Fruit fly (Drosophila melanogaster) whole organism, embryonic: ENCODE results near the gene CG5758.

Source experiments
- CG10209 ChIP-seq: fragments of 200-800 bp; sonication (Bioruptor generic); optimal IDR thresholded peaks from 3 replicates; lab custom pipeline; 2017; ENCODE audit warnings: missing biosample characterization, mild to moderate bottlenecking, missing genetic modification characterization, missing genetic modification reagents
- CG10462 ChIP-seq: fragments of 200-800 bp; sonication (Bioruptor generic); optimal IDR thresholded peaks from 2 replicates; lab custom pipeline; 2016; ENCODE audit warnings: missing biosample characterization, missing genetic modification characterization
- CG1602 ChIP-seq: fragments of 200-800 bp; sonication (Bioruptor generic); optimal IDR thresholded peaks from 3 replicates; lab custom pipeline; 2016; ENCODE audit warnings: missing biosample characterization, missing genetic modification characterization
- CG31365 ChIP-seq: fragments of 200-800 bp; sonication (Bioruptor generic); optimal IDR thresholded peaks from 2 replicates; lab custom pipeline; 2018; ENCODE audit warnings: missing biosample characterization, mild to moderate bottlenecking, missing genetic modification characterization
- CG3838 ChIP-seq: fragments of 200-800 bp; sonication (Bioruptor generic); optimal IDR thresholded peaks from 3 replicates; lab custom pipeline; 2016; ENCODE audit warnings: missing biosample characterization, missing genetic modification characterization
- CG4730 ChIP-seq: fragments of 200-800 bp; sonication (Bioruptor generic); IDR thresholded peaks from 2 replicates; pipeline ENCODE4 v1.3.6; 2022; ENCODE audit warnings: missing biosample characterization, missing genetic modification characterization
- CG6765 ChIP-seq: fragments of 200-800 bp; sonication (Bioruptor generic); optimal IDR thresholded peaks from 3 replicates; lab custom pipeline; 2017; ENCODE audit warnings: missing biosample characterization, mild to moderate bottlenecking, missing genetic modification characterization
- CG7839 ChIP-seq: fragments of 200-800 bp; sonication (Bioruptor generic); optimal IDR thresholded peaks from 3 replicates; lab custom pipeline; 2018; ENCODE audit warnings: missing biosample characterization, mild to moderate bottlenecking, missing genetic modification characterization, moderate library complexity
- CG7963 ChIP-seq: fragments of 200-800 bp; sonication (Bioruptor generic); IDR thresholded peaks from 3 replicates; pipeline ENCODE4 v1.3.6; 2022; ENCODE audit warnings: missing biosample characterization, missing genetic modification characterization; ENCODE audit not compliant: partially characterized antibody
- CrebB ChIP-seq: fragments of 200-800 bp; sonication (Bioruptor generic); optimal IDR thresholded peaks from 3 replicates; lab custom pipeline; 2018; ENCODE audit warnings: missing biosample characterization, mild to moderate bottlenecking, missing genetic modification characterization
- Dek ChIP-seq: fragments of 200-800 bp; sonication (Bioruptor generic); optimal IDR thresholded peaks from 3 replicates; lab custom pipeline; 2019; ENCODE audit warnings: missing biosample characterization, mild to moderate bottlenecking, missing genetic modification characterization, moderate library complexity
- Dref ChIP-seq: fragments of 200-800 bp; sonication (Bioruptor generic); IDR thresholded peaks from 2 replicates; pipeline ENCODE4 v1.3.6; 2022; ENCODE audit warnings: missing biosample characterization, missing genetic modification characterization
- Eip74EF ChIP-seq, 2 experiments: fragments of 200-800 bp in 1 of 2; fragments of >200 bp in 1 of 2; sonication (Bioruptor generic) in 1 of 2; optimal IDR thresholded peaks; 2 replicates each; lab custom pipeline; 2017 to 2019; ENCODE audit warnings: missing biosample characterization in 2 of 2, missing genetic modification characterization in 2 of 2, mild to moderate bottlenecking in 1 of 2, moderate library complexity in 1 of 2
- Ets65A ChIP-seq: fragments of 200-800 bp; sonication (Bioruptor generic); peaks from one replicate; lab custom pipeline; 2016; ENCODE audit warnings: missing biosample characterization, missing genetic modification characterization
- Hand ChIP-seq: fragments of 200-800 bp; sonication (Bioruptor generic); optimal IDR thresholded peaks from 2 replicates; lab custom pipeline; 2017; ENCODE audit warnings: mild to moderate bottlenecking, missing biosample characterization, missing genetic modification reagents, missing genetic modification characterization
- MBD-R2 ChIP-seq: fragments of 200-800 bp; sonication (Bioruptor generic); IDR thresholded peaks from 2 replicates; pipeline ENCODE4 v1.3.6; 2022; ENCODE audit warnings: missing biosample characterization, missing genetic modification characterization
- Oli ChIP-seq: fragments of 200-800 bp; sonication (Bioruptor generic); optimal IDR thresholded peaks from 2 replicates; lab custom pipeline; 2018; ENCODE audit warnings: missing biosample characterization, mild to moderate bottlenecking, missing genetic modification characterization, moderate library complexity
- PHDP ChIP-seq: fragments of 200-800 bp; sonication (Bioruptor generic); optimal IDR thresholded peaks from 3 replicates; lab custom pipeline; 2018; ENCODE audit warnings: missing biosample characterization, mild to moderate bottlenecking, missing genetic modification characterization, moderate library complexity
- Spps ChIP-seq: fragments of 200-800 bp; sonication (Bioruptor generic); optimal IDR thresholded peaks from 2 replicates; lab custom pipeline; 2018; ENCODE audit warnings: missing biosample characterization, mild to moderate bottlenecking, missing genetic modification characterization
- cad ChIP-seq: fragments of >200 bp; optimal IDR thresholded peaks from 2 replicates; lab custom pipeline; 2017; ENCODE audit warnings: missing biosample characterization, missing genetic modification characterization
- cwo ChIP-seq: fragments of 200-800 bp; sonication (Bioruptor generic); optimal IDR thresholded peaks from 3 replicates; lab custom pipeline; 2017; ENCODE audit warnings: missing biosample characterization, missing genetic modification characterization, mild to moderate bottlenecking, moderate library complexity, missing genetic modification reagents
- eyg ChIP-seq: fragments of 200-800 bp; sonication (Bioruptor generic); optimal IDR thresholded peaks from 3 replicates; lab custom pipeline; 2016; ENCODE audit warnings: missing biosample characterization, missing genetic modification characterization
- ind ChIP-seq: fragments of 200-800 bp; sonication (Bioruptor generic); optimal IDR thresholded peaks from 3 replicates; lab custom pipeline; 2016; ENCODE audit warnings: missing biosample characterization, missing genetic modification characterization
- jigr1 ChIP-seq: fragments of 200-800 bp; sonication (Bioruptor generic); IDR thresholded peaks from 3 replicates; pipeline ENCODE4 v1.3.6; 2022; ENCODE audit warnings: missing biosample characterization, missing genetic modification characterization
- lola ChIP-seq, 3 experiments: fragments of >200 bp in 2 of 3; fragments of 200-800 bp in 1 of 3; sonication (Bioruptor generic) in 1 of 3; optimal IDR thresholded peaks; 2 replicates each; lab custom pipeline; 2017 to 2019; ENCODE audit warnings: missing biosample characterization in 3 of 3, missing genetic modification characterization in 3 of 3, mild to moderate bottlenecking in 1 of 3, moderate library complexity in 1 of 3
- nerfin-2 ChIP-seq: fragments of 200-800 bp; sonication (Bioruptor generic); IDR thresholded peaks from 2 replicates; pipeline ENCODE4 v1.3.6; 2022; ENCODE audit warnings: missing biosample characterization, missing genetic modification characterization; ENCODE audit not compliant: partially characterized antibody
- nmo ChIP-seq: fragments of 200-800 bp; sonication (Bioruptor generic); optimal IDR thresholded peaks from 2 replicates; lab custom pipeline; 2018; ENCODE audit warnings: missing biosample characterization, mild to moderate bottlenecking, missing genetic modification characterization, moderate library complexity
- nom ChIP-seq: fragments of 200-800 bp; sonication (Bioruptor generic); optimal IDR thresholded peaks from 2 replicates; lab custom pipeline; 2017; ENCODE audit warnings: missing biosample characterization, missing genetic modification characterization, mild to moderate bottlenecking, moderate library complexity, missing genetic modification reagents
- phol ChIP-seq: fragments of 200-800 bp; sonication (Bioruptor generic); optimal IDR thresholded peaks from 3 replicates; lab custom pipeline; 2018; ENCODE audit warnings: missing biosample characterization, mild to moderate bottlenecking, missing genetic modification characterization, moderate library complexity
- pros ChIP-seq: fragments of 200-800 bp; sonication (Bioruptor generic); optimal IDR thresholded peaks from 3 replicates; lab custom pipeline; 2019; ENCODE audit warnings: missing biosample characterization, mild to moderate bottlenecking, missing genetic modification characterization, moderate library complexity
- tin ChIP-seq: fragments of 200-800 bp; sonication (Bioruptor generic); optimal IDR thresholded peaks from 3 replicates; lab custom pipeline; 2016; ENCODE audit warnings: missing biosample characterization, missing genetic modification characterization
- tll ChIP-seq, 2 experiments: fragments of 200-800 bp in 1 of 2; fragments of >200 bp in 1 of 2; sonication (Bioruptor generic) in 1 of 2; optimal IDR thresholded peaks; 2 replicates each; lab custom pipeline; 2017 to 2019; ENCODE audit warnings: missing biosample characterization in 2 of 2, missing genetic modification characterization in 2 of 2, mild to moderate bottlenecking in 1 of 2, moderate library complexity in 1 of 2
- tna ChIP-seq: fragments of 200-800 bp; sonication (Bioruptor generic); IDR thresholded peaks from 2 replicates; pipeline ENCODE4 v1.3.6; 2022; ENCODE audit warnings: missing biosample characterization, missing genetic modification characterization; ENCODE audit not compliant: partially characterized antibody
- toy ChIP-seq: fragments of 200-800 bp; sonication (Bioruptor generic); IDR thresholded peaks from 2 replicates; pipeline ENCODE4 v1.3.6; 2022; ENCODE audit warnings: missing biosample characterization, missing genetic modification characterization

CG5758 gene

DNA sequence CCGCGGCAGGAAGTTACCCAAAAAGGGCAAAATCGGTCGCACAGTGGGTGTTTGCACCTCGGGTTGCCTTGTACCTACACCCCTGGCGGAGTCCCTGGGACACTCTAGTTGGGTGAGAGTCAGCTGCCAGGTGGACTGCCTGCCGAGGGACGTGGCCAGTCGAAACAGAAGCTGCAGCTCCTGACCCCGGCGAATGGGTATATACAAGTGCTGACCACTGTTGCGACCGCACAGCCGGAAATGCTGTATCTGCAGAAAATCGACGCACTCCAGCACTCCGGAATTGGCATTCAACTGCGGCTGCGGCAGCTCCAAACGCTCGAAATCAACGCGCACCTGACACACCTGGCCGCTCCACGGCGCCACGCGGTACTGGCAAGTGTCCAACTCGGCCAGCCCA is 28.1 kb upstream of the CG5758 start:
- TF ChIP-seq MBD-R2 (GFP tag; lab: Robert Waterston, UW) (no peak), Ets65A (GFP tag; lab: Kevin White, UChicago) (peak; percentile 92)

DNA sequence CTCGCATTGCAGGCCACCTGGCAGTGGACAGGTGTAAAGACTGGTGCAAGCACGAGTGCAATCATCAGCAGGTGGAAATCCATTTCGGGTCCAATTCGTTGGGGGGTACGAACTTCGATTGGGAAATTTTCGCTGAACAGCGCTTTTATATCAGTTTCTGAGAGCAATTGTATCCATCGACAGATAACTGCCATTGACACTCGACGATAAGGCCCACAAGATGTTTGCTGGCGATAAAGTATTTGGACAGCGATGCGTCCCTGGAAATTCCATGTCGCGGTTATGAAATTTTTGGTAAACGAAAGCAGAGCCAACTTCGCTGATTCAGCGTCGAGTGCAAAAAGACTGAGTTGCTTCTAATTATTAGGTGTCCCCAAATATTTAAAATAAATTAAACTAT is 27.6 kb upstream of the CG5758 start, which contains the start of gene CG15153:
CG15153 (minus strand) TSS at position 101 of the 400 bp plus-strand sequence.
- TF ChIP-seq CG1602 (GFP tag; lab: Kevin White, UChicago) = no peak
- peak; percentile 47 for TF ChIP-seq Ets65A (GFP tag; lab: Kevin White, UChicago)

DNA sequence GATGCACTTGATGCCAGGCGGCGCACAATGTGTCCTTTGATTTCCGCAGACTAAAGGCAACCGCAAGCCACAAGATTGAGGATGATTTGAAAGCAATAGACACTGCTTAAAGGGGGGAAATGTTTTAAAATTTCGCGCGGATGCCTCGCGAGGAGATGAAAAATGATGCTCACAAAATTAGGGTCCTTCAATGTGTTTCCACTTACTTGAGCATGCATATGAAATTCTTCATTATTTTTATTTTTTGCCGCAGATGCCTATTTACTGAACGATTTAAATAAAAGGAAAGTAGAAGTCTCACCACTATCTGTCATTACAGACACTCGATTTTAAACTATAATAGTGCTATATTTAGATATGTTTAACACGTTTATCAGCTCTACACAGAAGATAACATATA is 23.5 kb upstream of the CG5758 start, which contains the start of gene Slc25A46b:
Slc25A46b (plus strand) TSS at position 301 of the 400 bp plus-strand sequence.
- no peak for TF ChIP-seq nerfin-2 (GFP tag; lab: Robert Waterston, UW)
- no peak for TF ChIP-seq nom
- TF ChIP-seq nmo (GFP tag; lab: Kevin White, UChicago) = no peak
- TF ChIP-seq tll (GFP tag; optimal IDR thresholded peaks at IDR 0.05; lab: Kevin White, UChicago) = no peak
- TF ChIP-seq CG3838 (GFP tag; lab: Kevin White, UChicago) = no peak
- TF ChIP-seq lola (GFP tag; optimal IDR thresholded peaks at IDR 0.05; lab: Kevin White, UChicago) = no peak
- no peak for TF ChIP-seq CG7839 (tag; lab: Kevin White, UChicago)
- TF ChIP-seq CG10462 = no peak
- no peak for TF ChIP-seq Dek (tag; lab: Kevin White, UChicago)
- no peak for TF ChIP-seq eyg (GFP tag; lab: Kevin White, UChicago)
- TF ChIP-seq PHDP (tag; lab: Kevin White, UChicago) = no peak
- TF ChIP-seq CrebB (tag; lab: Kevin White, UChicago) = no peak

DNA sequence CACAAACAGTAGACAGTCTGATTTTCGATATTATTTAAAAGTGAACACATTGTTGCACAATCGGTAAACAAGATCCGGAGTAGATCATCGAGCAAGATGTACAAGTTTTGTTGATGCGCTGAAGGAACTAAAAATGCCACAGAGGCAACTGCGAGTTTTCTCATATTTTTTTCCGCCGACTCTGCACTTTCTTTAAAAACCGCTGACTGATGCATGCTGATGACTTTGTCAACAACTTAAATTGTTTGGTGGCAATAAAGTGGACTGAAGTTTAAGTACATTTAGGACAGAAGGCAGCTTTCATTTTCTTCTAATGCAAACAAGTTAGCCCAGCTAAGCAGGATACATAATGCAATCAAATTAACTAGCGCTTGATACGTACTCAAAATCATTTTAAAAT is 7.4 kb upstream of the CG5758 start:
- no peak for TF ChIP-seq Eip74EF (GFP tag; optimal IDR thresholded peaks at IDR 0.05; lab: Kevin White, UChicago)
- TF ChIP-seq Spps (tag; lab: Kevin White, UChicago) = no peak
- TF ChIP-seq tna (GFP tag; lab: Robert Waterston, UW) = no peak
- TF ChIP-seq Oli (tag; lab: Kevin White, UChicago) = no peak
- TF ChIP-seq Dref (GFP tag; lab: Robert Waterston, UW) = no peak
- no peak for TF ChIP-seq ind (GFP tag; lab: Kevin White, UChicago)
- no peak for TF ChIP-seq toy (GFP tag; lab: Robert Waterston, UW)
- TF ChIP-seq CG6765 (GFP tag; lab: Kevin White, UChicago) = no peak
- TF ChIP-seq pros (GFP tag; lab: Kevin White, UChicago) = no peak
- no peak for TF ChIP-seq phol
- no peak for TF ChIP-seq cwo (GFP tag; lab: Kevin White, UChicago)
- TF ChIP-seq jigr1 (GFP tag; lab: Robert Waterston, UW) = no peak
- TF ChIP-seq CG10209 = no peak
- TF ChIP-seq tin (GFP tag; lab: Kevin White, UChicago) = no peak
- no peak for TF ChIP-seq CG4730 (GFP tag; lab: Robert Waterston, UW)
- TF ChIP-seq CG31365 = no peak
- no peak for TF ChIP-seq CG7963 (GFP tag; lab: Robert Waterston, UW)
- TF ChIP-seq Hand (GFP tag; lab: Kevin White, UChicago) = no peak
- TF ChIP-seq cad = no peak
